Fruit fly (Drosophila melanogaster): Measurements from ENCODE around the gene CG5347.
A peak's percentile ranks its signal among the peaks of the same experiment; 100 is the strongest.

Gene CG5347

DNA sequence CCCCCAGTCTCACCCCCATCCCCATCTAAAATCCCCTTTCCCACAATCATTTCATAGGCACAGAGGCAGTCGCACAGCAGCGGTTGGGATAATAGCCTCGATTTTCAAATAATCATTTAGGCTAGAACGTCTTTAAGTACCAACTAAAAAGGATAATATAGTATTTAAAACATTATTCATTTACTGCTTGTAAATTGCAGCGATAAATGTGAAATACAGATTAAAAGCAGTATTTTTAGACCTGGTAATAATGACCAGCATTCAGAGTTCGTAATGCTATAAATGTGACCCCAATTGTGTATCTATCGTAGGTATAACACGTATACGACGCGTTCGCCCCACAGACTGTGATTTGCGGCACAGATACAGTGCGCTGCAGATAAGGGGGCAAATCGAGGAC is 49.0 kb upstream of the CG5347 start (continued):
- TF ChIP-seq CG3726 (GFP tag; IDR thresholded peaks at IDR 0.05) (no peak), NK7.1 (GFP tag; optimal IDR thresholded peaks at IDR 0.05) (no peak), CG11085 (GFP tag; IDR thresholded peaks at IDR 0.05) (no peak), Mrtf (GFP tag; IDR thresholded peaks at IDR 0.05) (peak; percentile 21; the same call in 1 of the 3 replicates), Hey (tag; optimal IDR thresholded peaks at IDR 0.05) (no peak), NFAT (GFP tag; IDR thresholded peaks at IDR 0.05) (no peak), H2.0 (GFP tag; IDR thresholded peaks at IDR 0.05) (no peak), gcm2 (GFP tag; optimal IDR thresholded peaks at IDR 0.05) (no peak), CG31365 (tag; optimal IDR thresholded peaks at IDR 0.05) (no peak), gsb (GFP tag; IDR thresholded peaks at IDR 0.05) (no peak), B-H1 (GFP tag; IDR thresholded peaks at IDR 0.05) (no peak), seq (GFP tag; IDR thresholded peaks at IDR 0.05) (0 out of 2 replicates have a peak, but pooled peaks have one; percentile 10), pb (GFP tag; optimal IDR thresholded peaks at IDR 0.05) (no peak), jigr1 (GFP tag; IDR thresholded peaks at IDR 0.05) (no peak), CG10565 (GFP tag; optimal IDR thresholded peaks at IDR 0.05) (no peak), Bdp1 (GFP tag; optimal IDR thresholded peaks at IDR 0.05) (no peak), CG8089 (GFP tag; optimal IDR thresholded peaks at IDR 0.05) (no peak), Hr51 (GFP tag; optimal IDR thresholded peaks at IDR 0.05) (peak in 1 of 2 experiments; percentile 67), CG17361 (GFP tag; IDR thresholded peaks at IDR 0.05) (peak; percentile 53), Vsx1 (GFP tag; optimal IDR thresholded peaks at IDR 0.05) (no peak), fd102C (GFP tag; optimal IDR thresholded peaks at IDR 0.05) (no peak), dimm (GFP tag; IDR thresholded peaks at IDR 0.05) (no peak), her (GFP tag; optimal IDR thresholded peaks at IDR 0.05) (no peak), Lhr (GFP tag; optimal IDR thresholded peaks at IDR 0.05) (no peak), ase (GFP tag; IDR thresholded peaks at IDR 0.05) (no peak)

DNA sequence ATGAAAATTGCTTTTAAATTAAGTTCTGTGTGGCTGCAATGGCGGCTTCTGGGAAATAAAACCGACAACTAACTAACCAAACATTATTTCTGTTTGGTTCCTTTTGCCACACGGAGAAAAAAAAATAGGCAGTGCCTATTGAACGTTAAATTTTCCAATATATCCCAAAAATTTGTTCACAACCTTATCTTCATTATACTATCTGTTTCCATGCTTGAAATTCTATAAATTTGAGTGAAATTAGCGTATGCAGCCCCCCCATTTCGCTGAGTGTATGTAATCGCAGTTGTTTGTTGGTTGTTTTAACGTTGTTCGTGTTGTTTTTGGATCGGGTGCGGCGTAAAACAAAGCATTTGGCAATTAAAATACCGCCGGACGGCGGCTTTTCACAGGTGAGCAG is 38.2 kb upstream of the CG5347 start:
- TF ChIP-seq Drgx (GFP tag; IDR thresholded peaks at IDR 0.05), result peak; percentile 44; the same call in 1 of the 2 replicates
- TF ChIP-seq CG17361 (GFP tag; IDR thresholded peaks at IDR 0.05), result no peak
- TF ChIP-seq tin (GFP tag; optimal IDR thresholded peaks at IDR 0.05), result peak; percentile 9
- TF ChIP-seq CG2712 (tag; optimal IDR thresholded peaks at IDR 0.05), result peak; percentile 30
- TF ChIP-seq eve (GFP tag; optimal IDR thresholded peaks at IDR 0.05), result peak in 1 of 2 experiments; percentile 10
- 0 out of 2 replicates have a peak, but pooled peaks have one; percentile 11 for TF ChIP-seq CG31441 (GFP tag; IDR thresholded peaks at IDR 0.05)
- peak; percentile 16 for TF ChIP-seq slp2 (GFP tag; optimal IDR thresholded peaks at IDR 0.05)
- TF ChIP-seq lbe (GFP tag; optimal IDR thresholded peaks at IDR 0.05), result no peak
- peak in 1 of 2 experiments; percentile 46 for TF ChIP-seq bsh (GFP tag; optimal IDR thresholded peaks at IDR 0.05)
- peak; percentile 15 for TF ChIP-seq CG4424 (GFP tag; optimal IDR thresholded peaks at IDR 0.05)
- TF ChIP-seq maf-S (GFP tag; optimal IDR thresholded peaks at IDR 0.05), result no peak
- no peak for TF ChIP-seq NC2α (GFP tag; optimal IDR thresholded peaks at IDR 0.05)
- no peak for TF ChIP-seq gsb-n (tag; optimal IDR thresholded peaks at IDR 0.05)
- no peak for TF ChIP-seq CG10267 (tag; optimal IDR thresholded peaks at IDR 0.05)
- no peak for TF ChIP-seq hbn (GFP tag; IDR thresholded peaks at IDR 0.05; ENCODE audit: partially characterized antibody)
- peak; percentile 14 to 29 for TF ChIP-seq chif (GFP tag; optimal IDR thresholded peaks at IDR 0.05)
- no peak for TF ChIP-seq CG6854 (GFP tag; optimal IDR thresholded peaks at IDR 0.05)
- peak; percentile 46 for TF ChIP-seq Sox102F (GFP tag; optimal IDR thresholded peaks at IDR 0.05)
- peak; percentile 23 for TF ChIP-seq unpg (GFP tag; optimal IDR thresholded peaks at IDR 0.05)
- TF ChIP-seq CG12659 (GFP tag; optimal IDR thresholded peaks at IDR 0.05), result no peak
- no peak for TF ChIP-seq CG6813 (GFP tag; optimal IDR thresholded peaks at IDR 0.05)
- TF ChIP-seq amos (GFP tag; IDR thresholded peaks at IDR 0.05; ENCODE audit: partially characterized antibody), result no peak
- peak; percentile 20 for TF ChIP-seq CG30403 (GFP tag; optimal IDR thresholded peaks at IDR 0.05)
- 0 out of 2 replicates have a peak, but pooled peaks have one; percentile 18 for TF ChIP-seq CG10959 (GFP tag; IDR thresholded peaks at IDR 0.05)
- 0 out of 2 replicates have a peak, but pooled peaks have one; percentile 16 for TF ChIP-seq CG6689 (GFP tag; IDR thresholded peaks at IDR 0.05)
- TF ChIP-seq phol (tag; optimal IDR thresholded peaks at IDR 0.05), result peak; percentile 34
- TF ChIP-seq chn (GFP tag; optimal IDR thresholded peaks at IDR 0.05), result peak; percentile 2
- 0 out of 3 replicates have a peak, but pooled peaks have one; percentile 12 for TF ChIP-seq Aef1 (GFP tag; IDR thresholded peaks at IDR 0.05)
